Worm (Caenorhabditis elegans): ENCODE measurements around the gene F59A7.12.

F59A7.12 gene

DNA sequence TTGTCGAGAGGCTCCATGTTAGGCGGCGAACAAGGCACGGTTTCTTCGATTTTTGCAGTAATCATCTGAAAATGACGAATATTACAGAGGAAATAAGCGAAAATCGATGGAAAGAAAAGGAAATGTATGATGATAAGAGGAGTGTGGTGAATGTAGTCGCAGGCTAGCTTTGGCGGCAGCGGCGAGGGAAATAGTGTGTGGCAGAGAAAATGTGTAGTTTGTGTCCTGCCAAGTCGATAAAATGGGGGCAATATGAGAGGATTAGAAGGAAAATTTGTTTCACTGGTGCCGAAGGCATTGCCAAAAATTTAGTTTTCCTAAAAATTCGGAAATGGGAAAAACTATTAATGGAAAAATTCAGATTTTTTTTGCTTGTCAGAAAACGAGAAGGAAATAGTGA lies 36.8 kb downstream of the F59A7.12 start, which contains the start of gene nhr-86:
TSS of gene nhr-86 (minus strand) at position 71 of the 400 bp plus-strand sequence.
- TF ChIP-seq T22C8.4 (GFP tag; IDR thresholded peaks at IDR 0.05) (no peak), ztf-23 (GFP tag; IDR thresholded peaks at IDR 0.05) (no peak), ztf-29 (GFP tag; IDR thresholded peaks at IDR 0.05) (no peak), klf-2 (GFP tag; conservative IDR thresholded peaks at IDR 0.05) (no peak)

ce11 chrV:2067419-2067818 lies 37.4 kb downstream of the F59A7.12 start:
- no peak for TF ChIP-seq flt-1 (GFP tag; IDR thresholded peaks at IDR 0.05)
- TF ChIP-seq ztf-23 (GFP tag; IDR thresholded peaks at IDR 0.05) = no peak
- no peak for TF ChIP-seq cog-1 (tag; optimal IDR thresholded peaks at IDR 0.05)
- no peak for TF ChIP-seq T22C8.4 (GFP tag; IDR thresholded peaks at IDR 0.05)
- TF ChIP-seq med-1 (GFP tag; optimal IDR thresholded peaks at IDR 0.05; ENCODE audit: insufficient read depth) = no peak
- no peak for TF ChIP-seq ztf-29 (GFP tag; IDR thresholded peaks at IDR 0.05)
- TF ChIP-seq klf-2 (GFP tag; conservative IDR thresholded peaks at IDR 0.05) = no peak
- no peak for TF ChIP-seq ref-1 (GFP tag; conservative IDR thresholded peaks at IDR 0.05)
- no peak for TF ChIP-seq tab-1 (GFP tag; IDR thresholded peaks at IDR 0.05)

- no peak for TF ChIP-seq cog-1 (tag; optimal IDR thresholded peaks at IDR 0.05)
These were observed 38.1 kb downstream of the F59A7.12 start, which contains the start of gene lbp-9 for ce11 chrV:2067985-2068499. Gene lbp-9, plus strand, starts transcription at chrV:2068449.

- TF ChIP-seq ztf-23 (GFP tag; IDR thresholded peaks at IDR 0.05) (no peak), flt-1 (GFP tag; IDR thresholded peaks at IDR 0.05) (no peak), tab-1 (GFP tag; IDR thresholded peaks at IDR 0.05) (no peak), klf-2 (GFP tag; conservative IDR thresholded peaks at IDR 0.05) (no peak), med-1 (GFP tag; optimal IDR thresholded peaks at IDR 0.05; ENCODE audit: insufficient read depth) (no peak), ref-1 (GFP tag; conservative IDR thresholded peaks at IDR 0.05) (no peak), T22C8.4 (GFP tag; IDR thresholded peaks at IDR 0.05) (no peak), cog-1 (tag; optimal IDR thresholded peaks at IDR 0.05) (no peak), ztf-29 (GFP tag; IDR thresholded peaks at IDR 0.05) (no peak)
These were observed 38.9 kb downstream of the F59A7.12 start for ce11 chrV:2068728-2069443.

- TF ChIP-seq flt-1 (GFP tag; IDR thresholded peaks at IDR 0.05) (no peak), T22C8.4 (GFP tag; IDR thresholded peaks at IDR 0.05) (no peak), ztf-23 (GFP tag; IDR thresholded peaks at IDR 0.05) (no peak), med-1 (GFP tag; optimal IDR thresholded peaks at IDR 0.05; ENCODE audit: insufficient read depth) (no peak), ztf-29 (GFP tag; IDR thresholded peaks at IDR 0.05) (no peak), klf-2 (GFP tag; conservative IDR thresholded peaks at IDR 0.05) (no peak), tab-1 (GFP tag; IDR thresholded peaks at IDR 0.05) (no peak), cog-1 (tag; optimal IDR thresholded peaks at IDR 0.05) (no peak), ref-1 (GFP tag; conservative IDR thresholded peaks at IDR 0.05) (no peak)
These were observed 42.8 kb downstream of the F59A7.12 start, which contains the start of gene Y40B10A.9 for ce11 chrV:2072807-2073206. Gene Y40B10A.9, minus strand, starts transcription at chrV:2072907.

DNA sequence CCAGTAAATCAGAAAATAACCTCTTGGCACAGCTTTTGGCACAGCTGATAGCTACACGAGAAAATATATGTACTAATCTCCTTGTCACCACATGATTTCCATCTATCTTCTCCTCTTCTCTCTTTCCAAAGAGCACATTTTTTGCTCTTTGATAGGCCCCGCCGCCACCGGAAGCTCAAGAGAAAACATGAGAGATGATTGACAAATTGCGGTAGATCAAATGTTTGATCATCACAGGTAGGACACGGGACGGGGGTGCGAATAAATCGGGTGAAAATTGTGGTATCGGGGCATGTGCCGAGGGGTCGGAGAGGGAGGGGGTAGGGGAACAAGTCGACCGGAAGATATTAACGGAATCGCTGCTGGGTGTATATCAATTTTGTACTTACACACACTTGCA lies 46.1 kb downstream of the F59A7.12 start:
- TF ChIP-seq cog-1 (tag; optimal IDR thresholded peaks at IDR 0.05) = no peak
- no peak for TF ChIP-seq klf-2 (GFP tag; conservative IDR thresholded peaks at IDR 0.05)
- peak; percentile 26; the same call in 1 of the 2 replicates for TF ChIP-seq ztf-23 (GFP tag; IDR thresholded peaks at IDR 0.05)
